Fruit fly (Drosophila melanogaster) whole organism, embryonic: ENCODE data around the gene Or22c.

Source experiments
- CG10267 ChIP-seq: fragments of 200-800 bp; sonication (Bioruptor generic); optimal IDR thresholded peaks from 2 replicates; lab custom pipeline; 2018; ENCODE audit warnings: missing biosample characterization, mild to moderate bottlenecking, missing genetic modification characterization, moderate library complexity
- CG10462 ChIP-seq: fragments of 200-800 bp; sonication (Bioruptor generic); optimal IDR thresholded peaks from 2 replicates; lab custom pipeline; 2016; ENCODE audit warnings: missing biosample characterization, missing genetic modification characterization
- CG10654 ChIP-seq: fragments of 200-800 bp; sonication (Bioruptor generic); optimal IDR thresholded peaks from 2 replicates; lab custom pipeline; 2016; ENCODE audit warnings: missing biosample characterization, missing genetic modification characterization
- CG12219 ChIP-seq: fragments of 200-800 bp; sonication (Bioruptor generic); optimal IDR thresholded peaks from 3 replicates; lab custom pipeline; 2018; ENCODE audit warnings: missing biosample characterization, mild to moderate bottlenecking, missing genetic modification characterization
- CG12236 ChIP-seq: fragments of 200-800 bp; sonication (Bioruptor generic); optimal IDR thresholded peaks from 2 replicates; lab custom pipeline; 2016; ENCODE audit warnings: missing biosample characterization, missing genetic modification characterization
- CG13424 ChIP-seq: fragments of 200-800 bp; sonication (Bioruptor generic); optimal IDR thresholded peaks from 2 replicates; lab custom pipeline; 2019; ENCODE audit warnings: missing biosample characterization, mild to moderate bottlenecking, missing genetic modification characterization, moderate library complexity
- CG13894 ChIP-seq: fragments of 200-800 bp; sonication (Bioruptor generic); optimal IDR thresholded peaks from 3 replicates; lab custom pipeline; 2018; ENCODE audit warnings: missing biosample characterization, mild to moderate bottlenecking, missing genetic modification characterization, moderate library complexity
- CG15601 ChIP-seq: fragments of 200-800 bp; sonication (Bioruptor generic); optimal IDR thresholded peaks from 3 replicates; lab custom pipeline; 2019; ENCODE audit warnings: missing biosample characterization, mild to moderate bottlenecking, missing genetic modification characterization, moderate library complexity
- CG16815 ChIP-seq: fragments of 200-800 bp; sonication (Bioruptor generic); optimal IDR thresholded peaks from 3 replicates; lab custom pipeline; 2017; ENCODE audit warnings: missing biosample characterization, mild to moderate bottlenecking, missing genetic modification characterization
- CG2129 ChIP-seq: fragments of 200-800 bp; sonication (Bioruptor generic); IDR thresholded peaks from 2 replicates; pipeline ENCODE4 v1.3.6; 2022; ENCODE audit warnings: missing biosample characterization, missing genetic modification characterization; ENCODE audit not compliant: partially characterized antibody
- CG7786 ChIP-seq: fragments of 200-800 bp; sonication (Bioruptor generic); optimal IDR thresholded peaks from 2 replicates; lab custom pipeline; 2016; ENCODE audit warnings: missing biosample characterization, missing genetic modification characterization
- CG7839 ChIP-seq: fragments of 200-800 bp; sonication (Bioruptor generic); optimal IDR thresholded peaks from 3 replicates; lab custom pipeline; 2018; ENCODE audit warnings: missing biosample characterization, mild to moderate bottlenecking, missing genetic modification characterization, moderate library complexity
- CG8478 ChIP-seq: fragments of >200 bp; optimal IDR thresholded peaks from 2 replicates; lab custom pipeline; 2018
- CG8944 ChIP-seq: fragments of 200-800 bp; sonication (Bioruptor generic); optimal IDR thresholded peaks from 3 replicates; lab custom pipeline; 2016; ENCODE audit warnings: missing biosample characterization, missing genetic modification characterization
- CG9437 ChIP-seq: fragments of 200-800 bp; sonication (Bioruptor generic); optimal IDR thresholded peaks from 2 replicates; lab custom pipeline; 2018; ENCODE audit warnings: missing biosample characterization, mild to moderate bottlenecking, missing genetic modification characterization
- CG9932 ChIP-seq: fragments of 200-800 bp; sonication (Bioruptor generic); IDR thresholded peaks from 2 replicates; pipeline ENCODE4 v1.3.6; 2022; ENCODE audit warnings: missing biosample characterization, missing genetic modification characterization
- CTCF ChIP-seq: fragments of 200-800 bp; sonication (Bioruptor generic); optimal IDR thresholded peaks from 2 replicates; lab custom pipeline; 2017; ENCODE audit warnings: missing biosample characterization, mild to moderate bottlenecking, missing genetic modification characterization, moderate library complexity
- CkIIα-i1 ChIP-seq: fragments of 200-800 bp; sonication (Bioruptor generic); IDR thresholded peaks from 2 replicates; pipeline ENCODE4 v1.3.6; 2022; ENCODE audit warnings: missing biosample characterization, missing genetic modification characterization
- D19B ChIP-seq: fragments of 200-800 bp; sonication (Bioruptor generic); optimal IDR thresholded peaks from 2 replicates; lab custom pipeline; 2017; ENCODE audit warnings: missing biosample characterization, mild to moderate bottlenecking, missing genetic modification characterization
- Dek ChIP-seq: fragments of 200-800 bp; sonication (Bioruptor generic); optimal IDR thresholded peaks from 3 replicates; lab custom pipeline; 2019; ENCODE audit warnings: missing biosample characterization, mild to moderate bottlenecking, missing genetic modification characterization, moderate library complexity
- Dip3 ChIP-seq: fragments of 200-800 bp; sonication (Bioruptor generic); optimal IDR thresholded peaks from 3 replicates; lab custom pipeline; 2016; ENCODE audit warnings: missing biosample characterization, missing genetic modification characterization
- HHEX ChIP-seq: fragments of 200-800 bp; sonication (Bioruptor generic); optimal IDR thresholded peaks from 3 replicates; lab custom pipeline; 2017; ENCODE audit warnings: missing biosample characterization, mild to moderate bottlenecking, missing genetic modification characterization, missing genetic modification reagents
- Hand ChIP-seq: fragments of 200-800 bp; sonication (Bioruptor generic); optimal IDR thresholded peaks from 2 replicates; lab custom pipeline; 2017; ENCODE audit warnings: mild to moderate bottlenecking, missing biosample characterization, missing genetic modification reagents, missing genetic modification characterization
- Hey ChIP-seq: fragments of 200-800 bp; sonication (Bioruptor generic); optimal IDR thresholded peaks from 3 replicates; lab custom pipeline; 2018; ENCODE audit warnings: missing biosample characterization, mild to moderate bottlenecking, missing genetic modification characterization
- Hsf ChIP-seq: fragments of 200-800 bp; sonication (Bioruptor generic); optimal IDR thresholded peaks from 3 replicates; lab custom pipeline; 2016; ENCODE audit warnings: missing biosample characterization, missing genetic modification characterization
- Lpt ChIP-seq: fragments of >200 bp; optimal IDR thresholded peaks from 2 replicates; lab custom pipeline; 2018; ENCODE audit warnings: missing biosample characterization, missing genetic modification characterization
- MTF-1 ChIP-seq: fragments of 200-800 bp; sonication (Bioruptor generic); optimal IDR thresholded peaks from 2 replicates; lab custom pipeline; 2018; ENCODE audit warnings: missing biosample characterization, mild to moderate bottlenecking, missing genetic modification characterization, borderline replicate concordance
- Optix ChIP-seq: fragments of 200-800 bp; sonication (Bioruptor generic); IDR thresholded peaks from 3 replicates; pipeline ENCODE4 v1.3.6; 2022; ENCODE audit warnings: missing biosample characterization, missing genetic modification characterization
- Stat92E ChIP-seq, 3 experiments: fragments of >200 bp in 2 of 3; fragments of 200-800 bp in 1 of 3; sonication (Bioruptor generic) in 1 of 3; optimal IDR thresholded peaks; 2 replicates each; lab custom pipeline; 2017 to 2019; ENCODE audit warnings: missing biosample characterization in 3 of 3, missing genetic modification characterization in 3 of 3, mild to moderate bottlenecking in 1 of 3, moderate library complexity in 1 of 3
- bab2 ChIP-seq: fragments of 200-800 bp; sonication (Bioruptor generic); optimal IDR thresholded peaks from 2 replicates; lab custom pipeline; 2016; ENCODE audit warnings: missing biosample characterization, missing genetic modification characterization
- caup ChIP-seq: fragments of 200-800 bp; sonication (Bioruptor generic); optimal IDR thresholded peaks from 3 replicates; lab custom pipeline; 2017; ENCODE audit warnings: missing biosample characterization, mild to moderate bottlenecking, missing genetic modification characterization, moderate library complexity; ENCODE audit not compliant: severe bottlenecking
- chif ChIP-seq, 2 experiments: fragments of 200-800 bp; sonication (Bioruptor generic); optimal IDR thresholded peaks; 3 replicates each; lab custom pipeline; 2016; ENCODE audit warnings: missing biosample characterization in 2 of 2, missing genetic modification characterization in 2 of 2
- crol ChIP-seq: fragments of 200-800 bp; sonication (Bioruptor generic); IDR thresholded peaks from 2 replicates; pipeline ENCODE4 v1.3.6; 2022; ENCODE audit warnings: missing biosample characterization, missing genetic modification characterization
- dysf ChIP-seq: fragments of 200-800 bp; sonication (Bioruptor generic); IDR thresholded peaks from 3 replicates; pipeline ENCODE4 v1.3.6; 2022; ENCODE audit warnings: missing biosample characterization, missing genetic modification characterization
- eve ChIP-seq, 2 experiments: fragments of >200 bp; optimal IDR thresholded peaks; 2 replicates each; lab custom pipeline; 2017; ENCODE audit warnings: missing biosample characterization in 2 of 2, missing genetic modification characterization in 2 of 2
- fd102C ChIP-seq: fragments of 200-800 bp; sonication (Bioruptor generic); optimal IDR thresholded peaks from 2 replicates; lab custom pipeline; 2018; ENCODE audit warnings: missing biosample characterization, mild to moderate bottlenecking, missing genetic modification characterization, moderate library complexity
- gcm2 ChIP-seq: fragments of 200-800 bp; sonication (Bioruptor generic); optimal IDR thresholded peaks from 2 replicates; lab custom pipeline; 2016; ENCODE audit warnings: missing biosample characterization, missing genetic modification characterization
- gt ChIP-seq: fragments of 200-800 bp; sonication (Bioruptor generic); IDR thresholded peaks from 2 replicates; pipeline ENCODE4 v1.3.6; 2022; ENCODE audit warnings: missing biosample characterization, missing genetic modification characterization
- ham ChIP-seq: fragments of 200-800 bp; sonication (Bioruptor generic); IDR thresholded peaks from 2 replicates; pipeline ENCODE4 v1.3.6; 2022; ENCODE audit warnings: missing biosample characterization, missing genetic modification characterization
- hb ChIP-seq: fragments of 200-800 bp; sonication (Bioruptor generic); IDR thresholded peaks from 3 replicates; pipeline ENCODE4 v1.3.6; 2022; ENCODE audit warnings: missing biosample characterization, missing genetic modification characterization; ENCODE audit not compliant: partially characterized antibody
- hbn ChIP-seq: fragments of 200-800 bp; sonication (Bioruptor generic); IDR thresholded peaks from 2 replicates; pipeline ENCODE4 v1.3.6; 2022; ENCODE audit warnings: missing biosample characterization, missing genetic modification characterization; ENCODE audit not compliant: partially characterized antibody
- kah ChIP-seq: fragments of 200-800 bp; sonication (Bioruptor generic); optimal IDR thresholded peaks from 2 replicates; lab custom pipeline; 2018; ENCODE audit warnings: missing biosample characterization, mild to moderate bottlenecking, missing genetic modification characterization
- ken ChIP-seq: fragments of 200-800 bp; sonication (Bioruptor generic); IDR thresholded peaks from 3 replicates; pipeline ENCODE4 v1.3.6; 2022; ENCODE audit warnings: missing biosample characterization, missing genetic modification characterization
- pb ChIP-seq: fragments of 200-800 bp; sonication (Bioruptor generic); optimal IDR thresholded peaks from 3 replicates; lab custom pipeline; 2016; ENCODE audit warnings: missing biosample characterization, missing genetic modification characterization
- pita ChIP-seq: fragments of 200-800 bp; sonication (Bioruptor generic); optimal IDR thresholded peaks from 2 replicates; lab custom pipeline; 2017; ENCODE audit warnings: missing biosample characterization, mild to moderate bottlenecking, missing genetic modification characterization
- run ChIP-seq: fragments of 200-800 bp; sonication (Bioruptor generic); optimal IDR thresholded peaks from 3 replicates; lab custom pipeline; 2018; ENCODE audit warnings: missing biosample characterization, mild to moderate bottlenecking, missing genetic modification characterization
- so ChIP-seq: fragments of 200-800 bp; sonication (Bioruptor generic); IDR thresholded peaks from 3 replicates; pipeline ENCODE4 v1.3.6; 2022; ENCODE audit warnings: missing biosample characterization, missing genetic modification characterization
- sug ChIP-seq: fragments of 200-800 bp; optimal IDR thresholded peaks from 2 replicates; lab custom pipeline; 2019; ENCODE audit warnings: missing biosample characterization, mild to moderate bottlenecking, missing genetic modification characterization, moderate library complexity
- twi ChIP-seq: fragments of 200-800 bp; optimal IDR thresholded peaks from 2 replicates; lab custom pipeline; 2019; ENCODE audit warnings: missing biosample characterization, mild to moderate bottlenecking, missing genetic modification characterization, moderate library complexity
- vvl ChIP-seq: fragments of 200-800 bp; sonication (Bioruptor generic); IDR thresholded peaks from 2 replicates; pipeline ENCODE4 v1.3.6; 2022; ENCODE audit warnings: missing biosample characterization, missing genetic modification characterization

Gene Or22c

DNA sequence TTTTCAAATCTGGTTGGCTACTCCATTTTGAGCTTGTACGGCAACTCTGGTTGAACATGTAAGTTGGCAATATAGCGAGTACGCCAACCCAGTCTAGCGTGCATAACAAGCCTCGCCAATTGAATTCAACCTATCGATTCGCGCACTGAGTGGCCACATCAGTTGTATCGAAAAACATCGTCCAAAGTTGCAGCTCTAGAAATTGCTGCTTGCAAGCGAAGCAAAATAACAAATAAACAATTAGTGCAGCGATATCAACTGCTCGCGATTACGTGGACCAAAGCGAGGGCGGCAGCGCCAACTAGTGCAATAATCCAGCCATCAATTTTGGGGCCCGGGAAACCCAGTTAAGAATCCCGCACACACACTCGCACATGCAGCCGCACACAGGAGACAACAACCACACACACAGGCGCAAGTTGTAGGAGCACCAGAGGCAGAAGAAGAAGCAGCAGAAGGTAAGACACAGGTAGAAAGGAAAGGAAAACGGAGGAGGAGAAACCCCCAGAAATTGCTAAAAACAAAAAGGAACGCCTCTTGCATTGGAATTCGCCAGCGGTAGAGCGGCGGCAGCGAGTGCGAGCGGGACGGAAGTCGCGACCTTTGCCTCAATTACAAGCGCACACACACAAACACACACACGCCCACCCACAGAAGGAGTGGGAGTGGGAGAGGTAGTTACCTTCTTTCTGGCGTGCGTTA is 16.7 kb upstream of the Or22c start (continued):
- no peak for TF ChIP-seq Hey (tag; lab: Kevin White, UChicago)
- TF ChIP-seq ham = no peak
- no peak for TF ChIP-seq eve (GFP tag; optimal IDR thresholded peaks at IDR 0.05; lab: Kevin White, UChicago)
- TF ChIP-seq CTCF = peak; percentile 54
- TF ChIP-seq CG9932 = peak; percentile 61
- TF ChIP-seq fd102C (GFP tag; lab: Kevin White, UChicago) = no peak
- TF ChIP-seq CG12219 = no peak
- no peak for TF ChIP-seq bab2 (GFP tag; lab: Kevin White, UChicago)
- no peak for TF ChIP-seq D19B (GFP tag; lab: Kevin White, UChicago)
- peak; percentile 14 for TF ChIP-seq CG8944
- TF ChIP-seq HHEX = no peak
- TF ChIP-seq CkIIα-i1 (GFP tag; lab: Robert Waterston, UW) = no peak
- peak; percentile 92 for TF ChIP-seq hb
- TF ChIP-seq CG10654 (GFP tag; lab: Kevin White, UChicago) = peak; percentile 2
- no peak for TF ChIP-seq CG12236 (GFP tag; lab: Kevin White, UChicago)
- TF ChIP-seq CG15601 = peak; percentile 35
- peak; percentile 15 for TF ChIP-seq pb (GFP tag; lab: Kevin White, UChicago)
- TF ChIP-seq twi (tag; lab: Kevin White, UChicago) = no peak
- no peak for TF ChIP-seq Lpt (GFP tag; lab: Kevin White, UChicago)
- TF ChIP-seq CG8478 (lab: Kevin White, UChicago) = peak; percentile 81
- TF ChIP-seq dysf = 0 out of 3 replicates have a peak, but pooled peaks have one; percentile 33
- TF ChIP-seq Optix (GFP tag; lab: Robert Waterston, UW) = no peak
- no peak for TF ChIP-seq chif (GFP tag; optimal IDR thresholded peaks at IDR 0.05; lab: Kevin White, UChicago)
- no peak for TF ChIP-seq crol (GFP tag; lab: Robert Waterston, UW)
- TF ChIP-seq Stat92E (GFP tag; optimal IDR thresholded peaks at IDR 0.05; lab: Kevin White, UChicago) = peak in 2 of 3 experiments; percentile 6 to 57
- TF ChIP-seq CG10267 (tag; lab: Kevin White, UChicago) = peak; percentile 59
- TF ChIP-seq CG13424 (tag; lab: Kevin White, UChicago) = no peak
- peak; percentile 30 for TF ChIP-seq Dek
- TF ChIP-seq CG16815 (GFP tag; lab: Kevin White, UChicago) = no peak
- no peak for TF ChIP-seq so (GFP tag; lab: Robert Waterston, UW)
- peak; percentile 76 for TF ChIP-seq pita (GFP tag; lab: Kevin White, UChicago)
- TF ChIP-seq Hand (GFP tag; lab: Kevin White, UChicago) = no peak
- TF ChIP-seq caup (GFP tag; lab: Kevin White, UChicago) = peak; percentile 15
- TF ChIP-seq Hsf = peak; percentile 8
- TF ChIP-seq CG2129 (GFP tag; lab: Robert Waterston, UW) = peak; percentile 88
- peak; percentile 90 for TF ChIP-seq hbn (GFP tag; lab: Robert Waterston, UW)
- TF ChIP-seq vvl (GFP tag; lab: Robert Waterston, UW) = peak; percentile 21; the same call in 1 of the 2 replicates
- TF ChIP-seq CG7786 (GFP tag; lab: Kevin White, UChicago) = no peak
- TF ChIP-seq MTF-1 = no peak
- no peak for TF ChIP-seq CG9437 (GFP tag; lab: Kevin White, UChicago)
- TF ChIP-seq CG7839 = no peak
- peak; percentile 46 for TF ChIP-seq CG13894 (tag; lab: Kevin White, UChicago)
- peak; percentile 21 for TF ChIP-seq Dip3 (GFP tag; lab: Kevin White, UChicago)
- no peak for TF ChIP-seq kah (GFP tag; lab: Kevin White, UChicago)
- no peak for TF ChIP-seq CG10462 (GFP tag; lab: Kevin White, UChicago)
- TF ChIP-seq sug = peak; percentile 26
- no peak for TF ChIP-seq gt
- no peak for TF ChIP-seq gcm2 (GFP tag; lab: Kevin White, UChicago)
- 0 out of 3 replicates have a peak, but pooled peaks have one; percentile 42 for TF ChIP-seq ken
- no peak for TF ChIP-seq run
